Fruit fly (Drosophila melanogaster) whole organism, prepupa: ENCODE data around the gene PGRP-LE.

ENCODE experiments used
- CG11762 ChIP-seq: fragments of 200-800 bp; sonication (Bioruptor generic); optimal IDR thresholded peaks from 3 replicates; lab custom pipeline; 2016; ENCODE audit warnings: missing biosample characterization, missing genetic modification characterization; ENCODE audit not compliant: insufficient read depth
- Gug ChIP-seq: fragments of 200-800 bp; sonication (Bioruptor generic); IDR thresholded peaks from 2 replicates; pipeline ENCODE4 v1.3.6; 2022; ENCODE audit warnings: missing biosample characterization, missing genetic modification characterization

- TF ChIP-seq Gug = no peak
- no peak for TF ChIP-seq CG11762 (GFP tag; lab: Kevin White, UChicago)
These were observed 44.9 kb downstream of the PGRP-LE start for dm6 chrX:15758692-15759240.
